Worm (Caenorhabditis elegans): ENCODE data around the gene C09G12.17.

Gene C09G12.17

ce11 chrIV:3509477-3510063, 13.3 kb upstream of the C09G12.17 start, which contains the start of gene ced-10:
Gene ced-10, minus strand, starts transcription at chrIV:3509527.
- TF ChIP-seq klf-2 (GFP tag; conservative IDR thresholded peaks at IDR 0.05) (no peak), tab-1 (GFP tag; IDR thresholded peaks at IDR 0.05) (no peak), T22C8.4 (GFP tag; IDR thresholded peaks at IDR 0.05) (no peak), cog-1 (tag; optimal IDR thresholded peaks at IDR 0.05) (no peak), ztf-29 (GFP tag; IDR thresholded peaks at IDR 0.05) (no peak), ref-1 (GFP tag; conservative IDR thresholded peaks at IDR 0.05) (no peak), ztf-23 (GFP tag; IDR thresholded peaks at IDR 0.05) (no peak), flt-1 (GFP tag; IDR thresholded peaks at IDR 0.05) (no peak), med-1 (GFP tag; optimal IDR thresholded peaks at IDR 0.05; ENCODE audit: insufficient read depth) (no peak)

ce11 chrIV:3505940-3506339, 9.7 kb upstream of the C09G12.17 start:
- TF ChIP-seq ztf-23 (GFP tag; IDR thresholded peaks at IDR 0.05) (no peak), flt-1 (GFP tag; IDR thresholded peaks at IDR 0.05) (peak; percentile 28; the same call in 1 of the 2 replicates), med-1 (GFP tag; optimal IDR thresholded peaks at IDR 0.05; ENCODE audit: insufficient read depth) (no peak), cog-1 (tag; optimal IDR thresholded peaks at IDR 0.05) (no peak), tab-1 (GFP tag; IDR thresholded peaks at IDR 0.05) (no peak), klf-2 (GFP tag; conservative IDR thresholded peaks at IDR 0.05) (no peak), ztf-29 (GFP tag; IDR thresholded peaks at IDR 0.05) (no peak), ref-1 (GFP tag; conservative IDR thresholded peaks at IDR 0.05) (0 out of 2 replicates have a peak, but pooled peaks have one; percentile 19), T22C8.4 (GFP tag; IDR thresholded peaks at IDR 0.05) (no peak)

ce11 chrIV:3504144-3504543, 7.9 kb upstream of the C09G12.17 start, which contains the start of gene srz-83:
Gene srz-83, plus strand, starts transcription at chrIV:3504444.
- TF ChIP-seq flt-1 (GFP tag; IDR thresholded peaks at IDR 0.05): no peak
- no peak for TF ChIP-seq klf-2 (GFP tag; conservative IDR thresholded peaks at IDR 0.05)
- no peak for TF ChIP-seq ref-1 (GFP tag; conservative IDR thresholded peaks at IDR 0.05)
- TF ChIP-seq med-1 (GFP tag; optimal IDR thresholded peaks at IDR 0.05; ENCODE audit: insufficient read depth): no peak
- TF ChIP-seq ztf-29 (GFP tag; IDR thresholded peaks at IDR 0.05): no peak
- TF ChIP-seq T22C8.4 (GFP tag; IDR thresholded peaks at IDR 0.05): no peak
- TF ChIP-seq cog-1 (tag; optimal IDR thresholded peaks at IDR 0.05): no peak
- TF ChIP-seq tab-1 (GFP tag; IDR thresholded peaks at IDR 0.05): no peak
- TF ChIP-seq ztf-23 (GFP tag; IDR thresholded peaks at IDR 0.05): no peak

ce11 chrIV:3501981-3502736, 5.9 kb upstream of the C09G12.17 start:
- TF ChIP-seq klf-2 (GFP tag; conservative IDR thresholded peaks at IDR 0.05) (no peak), ref-1 (GFP tag; conservative IDR thresholded peaks at IDR 0.05) (no peak), ztf-23 (GFP tag; IDR thresholded peaks at IDR 0.05) (no peak), cog-1 (tag; optimal IDR thresholded peaks at IDR 0.05) (no peak), med-1 (GFP tag; optimal IDR thresholded peaks at IDR 0.05; ENCODE audit: insufficient read depth) (no peak), flt-1 (GFP tag; IDR thresholded peaks at IDR 0.05) (no peak), T22C8.4 (GFP tag; IDR thresholded peaks at IDR 0.05) (no peak), ztf-29 (GFP tag; IDR thresholded peaks at IDR 0.05) (no peak), tab-1 (GFP tag; IDR thresholded peaks at IDR 0.05) (no peak)

ce11 chrIV:3497909-3498308, 1.7 kb upstream of the C09G12.17 start, which contains the start of gene ceh-53:
Gene ceh-53, plus strand, starts transcription at chrIV:3498209.
- TF ChIP-seq med-1 (GFP tag; optimal IDR thresholded peaks at IDR 0.05; ENCODE audit: insufficient read depth): no peak
- TF ChIP-seq ref-1 (GFP tag; conservative IDR thresholded peaks at IDR 0.05): no peak
- TF ChIP-seq tab-1 (GFP tag; IDR thresholded peaks at IDR 0.05): no peak
- no peak for TF ChIP-seq ztf-29 (GFP tag; IDR thresholded peaks at IDR 0.05)
- no peak for TF ChIP-seq T22C8.4 (GFP tag; IDR thresholded peaks at IDR 0.05)
- no peak for TF ChIP-seq ztf-23 (GFP tag; IDR thresholded peaks at IDR 0.05)
- no peak for TF ChIP-seq cog-1 (tag; optimal IDR thresholded peaks at IDR 0.05)
- TF ChIP-seq flt-1 (GFP tag; IDR thresholded peaks at IDR 0.05): no peak
- no peak for TF ChIP-seq klf-2 (GFP tag; conservative IDR thresholded peaks at IDR 0.05)

- no peak for TF ChIP-seq T22C8.4 (GFP tag; IDR thresholded peaks at IDR 0.05)
Observed at ce11 chrIV:3493310-3493709, 2.9 kb downstream of the C09G12.17 start, which contains the start of gene srz-79. Gene srz-79, plus strand, starts transcription at chrIV:3493610.

- no peak for TF ChIP-seq ztf-29 (GFP tag; IDR thresholded peaks at IDR 0.05)
- TF ChIP-seq flt-1 (GFP tag; IDR thresholded peaks at IDR 0.05): no peak
- no peak for TF ChIP-seq ref-1 (GFP tag; conservative IDR thresholded peaks at IDR 0.05)
- no peak for TF ChIP-seq ztf-23 (GFP tag; IDR thresholded peaks at IDR 0.05)
- no peak for TF ChIP-seq med-1 (GFP tag; optimal IDR thresholded peaks at IDR 0.05; ENCODE audit: insufficient read depth)
- TF ChIP-seq tab-1 (GFP tag; IDR thresholded peaks at IDR 0.05): no peak
- TF ChIP-seq T22C8.4 (GFP tag; IDR thresholded peaks at IDR 0.05): no peak
- no peak for TF ChIP-seq klf-2 (GFP tag; conservative IDR thresholded peaks at IDR 0.05)
- no peak for TF ChIP-seq cog-1 (tag; optimal IDR thresholded peaks at IDR 0.05)
Observed at ce11 chrIV:3491477-3491876, 4.8 kb downstream of the C09G12.17 start, which contains the start of gene srz-78. Gene srz-78, plus strand, starts transcription at chrIV:3491777.

ce11 chrIV:3482195-3482959, 13.9 kb downstream of the C09G12.17 start, which contains the start of gene srz-82:
Gene srz-82, plus strand, starts transcription at chrIV:3482895.
- no peak for TF ChIP-seq klf-2 (GFP tag; conservative IDR thresholded peaks at IDR 0.05)
- TF ChIP-seq tab-1 (GFP tag; IDR thresholded peaks at IDR 0.05): no peak
- TF ChIP-seq ztf-23 (GFP tag; IDR thresholded peaks at IDR 0.05): 0 out of 2 replicates have a peak, but pooled peaks have one; percentile 24

ce11 chrIV:3481760-3482159, 14.5 kb downstream of the C09G12.17 start, which contains the start of gene srz-37:
Gene srz-37, minus strand, starts transcription at chrIV:3481860.
- TF ChIP-seq flt-1 (GFP tag; IDR thresholded peaks at IDR 0.05): no peak
- TF ChIP-seq klf-2 (GFP tag; conservative IDR thresholded peaks at IDR 0.05): no peak
- TF ChIP-seq cog-1 (tag; optimal IDR thresholded peaks at IDR 0.05): no peak
- no peak for TF ChIP-seq ztf-23 (GFP tag; IDR thresholded peaks at IDR 0.05)
- no peak for TF ChIP-seq ref-1 (GFP tag; conservative IDR thresholded peaks at IDR 0.05)
- TF ChIP-seq ztf-29 (GFP tag; IDR thresholded peaks at IDR 0.05): no peak
- no peak for TF ChIP-seq tab-1 (GFP tag; IDR thresholded peaks at IDR 0.05)
- TF ChIP-seq T22C8.4 (GFP tag; IDR thresholded peaks at IDR 0.05): no peak
- no peak for TF ChIP-seq med-1 (GFP tag; optimal IDR thresholded peaks at IDR 0.05; ENCODE audit: insufficient read depth)

Data from whole organism, midembryonic.